Worm (Caenorhabditis elegans) whole organism, L1 larva: ENCODE measurements around the gene srr-10.

Experiments used
- Y116A8C.19 ChIP-seq: sonication (generic microtip); optimal IDR thresholded peaks from 2 replicates; lab custom pipeline; 2016; ENCODE audit warnings: missing compliant biosample characterization, missing genetic modification characterization, borderline replicate concordance
- aly-2 ChIP-seq: fragments of 150-350 bp; optimal IDR thresholded peaks from 2 replicates; lab custom pipeline; 2014; ENCODE audit warnings: missing biosample characterization, missing genetic modification characterization
- blmp-1 ChIP-seq: fragments of 150-350 bp; optimal IDR thresholded peaks from 2 replicates; lab custom pipeline; 2014; ENCODE audit warnings: missing biosample characterization, missing genetic modification characterization
- ceh-63 ChIP-seq: fragments of 200-800 bp; sonication (Bioruptor generic); optimal IDR thresholded peaks from 2 replicates; lab custom pipeline; 2018; ENCODE audit warnings: mild to moderate bottlenecking, missing genetic modification characterization, missing compliant biosample characterization
- egl-27 ChIP-seq, 2 experiments: fragments of 150-350 bp in 1 of 2; sonication (generic microtip); optimal IDR thresholded peaks; 3 replicates each; lab custom pipeline; 2017 to 2018; ENCODE audit warnings: missing biosample characterization in 2 of 2, missing genetic modification characterization in 2 of 2, missing genetic modification reagents in 2 of 2
- fkh-10 ChIP-seq: sonication (generic microtip); optimal IDR thresholded peaks from 2 replicates; lab custom pipeline; 2017; ENCODE audit warnings: missing biosample characterization, missing genetic modification reagents, missing genetic modification characterization
- fos-1 ChIP-seq: fragments of 150-350 bp; optimal IDR thresholded peaks from 2 replicates; lab custom pipeline; 2014; ENCODE audit warnings: missing biosample characterization, missing genetic modification characterization
- mep-1 ChIP-seq: fragments of 150-350 bp; optimal IDR thresholded peaks from 2 replicates; lab custom pipeline; 2014; ENCODE audit warnings: missing biosample characterization, missing genetic modification characterization
- pag-3 ChIP-seq: sonication (generic microtip); optimal IDR thresholded peaks from 2 replicates; lab custom pipeline; 2017; ENCODE audit warnings: missing genetic modification characterization, mild to moderate bottlenecking, missing compliant biosample characterization, antibody characterized with exemption, borderline replicate concordance; ENCODE audit not compliant: insufficient read depth
- skn-1 ChIP-seq: fragments of 150-350 bp; optimal IDR thresholded peaks from 2 replicates; lab custom pipeline; 2014; ENCODE audit warnings: missing biosample characterization, missing genetic modification characterization
- tbx-2 ChIP-seq: sonication (generic microtip); optimal IDR thresholded peaks from 2 replicates; lab custom pipeline; 2016; ENCODE audit warnings: missing genetic modification characterization, missing compliant biosample characterization
- unc-62 ChIP-seq: fragments of 150-350 bp; optimal IDR thresholded peaks from 2 replicates; lab custom pipeline; 2014; ENCODE audit warnings: missing biosample characterization, missing genetic modification reagents, missing genetic modification characterization
- ztf-11 ChIP-seq, 2 experiments: sonication (generic microtip); optimal IDR thresholded peaks; 2 replicates each; lab custom pipeline; 2016 to 2017; ENCODE audit warnings: missing genetic modification characterization in 2 of 2, missing biosample characterization in 1 of 2, missing compliant biosample characterization in 1 of 2

ce11 chrV:7775226-7775625 is 39.8 kb downstream of the srr-10 start:
- TF ChIP-seq pag-3 (tag; lab: Kevin White, UChicago) (no peak), tbx-2 (tag; lab: Kevin White, UChicago) (no peak), fkh-10 (GFP tag; lab: Kevin White, UChicago) (no peak), fos-1 (no peak), egl-27 (tag; optimal IDR thresholded peaks at IDR 0.05; lab: Kevin White, UChicago) (no peak), aly-2 (tag; lab: Kevin White, UChicago) (no peak), Y116A8C.19 (tag; lab: Kevin White, UChicago) (no peak), mep-1 (tag; lab: Kevin White, UChicago) (no peak), ceh-63 (no peak), skn-1 (no peak), unc-62 (GFP tag; lab: Kevin White, UChicago) (no peak), blmp-1 (tag; lab: Kevin White, UChicago) (no peak), ztf-11 (tag; optimal IDR thresholded peaks at IDR 0.05; lab: Kevin White, UChicago) (no peak)
